Fruit fly (Drosophila melanogaster) whole organism: ENCODE results near the gene CG13631.

Experiments
- CG8478 ChIP-seq: fragments of >200 bp; optimal IDR thresholded peaks from 2 replicates; lab custom pipeline; 2018; ENCODE audit warnings: inconsistent platforms
- Dll ChIP-seq: fragments of >200 bp; optimal IDR thresholded peaks from 2 replicates; lab custom pipeline; 2017
- pan ChIP-seq: fragments of >200 bp; optimal IDR thresholded peaks from 2 replicates; lab custom pipeline; 2017
- psq ChIP-seq: fragments of >200 bp; optimal IDR thresholded peaks from 2 replicates; lab custom pipeline; 2017

DNA sequence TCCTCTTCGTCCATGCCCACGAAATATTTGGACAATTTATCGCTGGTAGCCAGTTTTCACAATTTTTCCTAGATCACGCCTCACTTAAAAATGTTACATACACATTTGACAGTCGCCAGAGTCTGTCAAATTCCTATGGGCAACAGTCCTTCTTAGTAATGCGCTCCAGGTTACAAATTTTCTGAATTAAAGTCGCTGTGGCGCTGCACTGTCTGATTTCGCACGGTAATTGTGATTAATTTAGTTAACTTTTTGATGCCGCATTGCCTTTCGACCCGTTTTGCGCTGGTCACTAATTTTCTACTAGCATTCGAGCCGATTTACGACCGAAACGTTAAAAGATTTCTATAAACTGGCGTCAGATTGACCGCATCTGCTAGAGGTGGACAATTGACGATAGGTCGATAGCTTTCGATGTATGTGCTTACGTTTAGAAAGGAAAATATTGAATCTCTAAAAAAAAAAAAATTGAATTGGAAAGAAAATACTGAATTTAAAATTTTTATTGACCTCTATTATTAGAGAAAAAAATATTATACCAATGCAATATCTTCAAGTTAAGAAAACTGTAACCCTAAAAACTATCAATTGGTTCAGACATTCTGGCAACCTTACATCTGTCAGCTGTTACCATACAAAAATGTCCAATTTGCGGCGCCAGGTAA, 44.6 kb downstream of the CG13631 start, which contains the start of the genes lili and CG34150:
- no peak for TF ChIP-seq pan (lab: Kevin White, UChicago)
- no peak for TF ChIP-seq CG8478 (lab: Kevin White, UChicago)
- no peak for TF ChIP-seq Dll (lab: Kevin White, UChicago)
- no peak for TF ChIP-seq psq (lab: Kevin White, UChicago)
